Worm (Caenorhabditis elegans) whole organism, L1 larva: ENCODE results near the gene ceh-57.

Experiments used
- C16A3.4 ChIP-seq: fragments of 150-350 bp; optimal IDR thresholded peaks from 2 replicates; lab custom pipeline; 2014; ENCODE audit warnings: missing biosample characterization, missing genetic modification characterization
- C34B4.2 ChIP-seq: sonication (generic microtip); optimal IDR thresholded peaks from 2 replicates; lab custom pipeline; 2017; ENCODE audit warnings: mild to moderate bottlenecking, missing genetic modification characterization, missing compliant biosample characterization
- blmp-1 ChIP-seq: fragments of 150-350 bp; optimal IDR thresholded peaks from 2 replicates; lab custom pipeline; 2014; ENCODE audit warnings: missing biosample characterization, missing genetic modification characterization
- ceh-8 ChIP-seq: fragments of 200-800 bp; sonication (Bioruptor generic); optimal IDR thresholded peaks from 2 replicates; lab custom pipeline; 2018; ENCODE audit warnings: mild to moderate bottlenecking, missing genetic modification characterization, moderate library complexity, missing compliant biosample characterization
- ceh-82 ChIP-seq, 3 experiments: fragments of 150-350 bp in 1 of 3; sonication (generic microtip) in 2 of 3; optimal IDR thresholded peaks; 2 replicates each; lab custom pipeline; 2014 to 2017; ENCODE audit warnings: missing biosample characterization in 3 of 3, missing genetic modification characterization in 3 of 3
- ceh-90 ChIP-seq: sonication (generic microtip); optimal IDR thresholded peaks from 2 replicates; lab custom pipeline; 2016; ENCODE audit warnings: missing genetic modification characterization, missing compliant biosample characterization
- dpl-1 ChIP-seq, 3 experiments: fragments of 150-350 bp in 2 of 3; sonication (generic microtip) in 1 of 3; optimal IDR thresholded peaks; 2 replicates each; lab custom pipeline; 2014 to 2017; ENCODE audit warnings: missing biosample characterization in 3 of 3, missing genetic modification characterization in 3 of 3, missing genetic modification reagents in 3 of 3
- dsc-1 ChIP-seq: sonication (generic microtip); optimal IDR thresholded peaks from 2 replicates; lab custom pipeline; 2016; ENCODE audit warnings: mild to moderate bottlenecking, missing genetic modification characterization, missing compliant biosample characterization
- efl-1 ChIP-seq, 4 experiments: fragments of 150-350 bp; optimal IDR thresholded peaks in 3 of 4; peaks in 1 of 4; 1 replicate in 1 of 4; 2 replicates in 3 of 4; lab custom pipeline; 2014; ENCODE audit warnings: missing biosample characterization in 2 of 4, missing genetic modification characterization in 2 of 4, missing genetic modification reagents in 2 of 4
- efl-3 ChIP-seq: fragments of 200-800 bp; sonication (Bioruptor generic); optimal IDR thresholded peaks from 2 replicates; lab custom pipeline; 2018; ENCODE audit warnings: mild to moderate bottlenecking, missing genetic modification characterization, missing compliant biosample characterization
- elt-2 ChIP-seq: sonication (generic microtip); optimal IDR thresholded peaks from 2 replicates; lab custom pipeline; 2016; ENCODE audit warnings: missing genetic modification characterization, mild to moderate bottlenecking, inconsistent platforms, missing compliant biosample characterization, missing genetic modification reagents
- elt-3 ChIP-seq, 6 experiments: fragments of 150-350 bp in 1 of 6; sonication (generic microtip); optimal IDR thresholded peaks; 2 replicates each; lab custom pipeline; 2017 to 2018; ENCODE audit warnings: missing biosample characterization in 6 of 6, missing genetic modification characterization in 6 of 6, inconsistent platforms in 1 of 6
- hlh-17 ChIP-seq: fragments of 200-800 bp; sonication (Bioruptor generic); optimal IDR thresholded peaks from 2 replicates; lab custom pipeline; 2018; ENCODE audit warnings: missing genetic modification characterization, mild to moderate bottlenecking, missing compliant biosample characterization, moderate library complexity, borderline replicate concordance
- hpl-2 ChIP-seq: fragments of 150-350 bp; optimal IDR thresholded peaks from 2 replicates; lab custom pipeline; 2014; ENCODE audit warnings: missing biosample characterization, missing genetic modification reagents, missing genetic modification characterization
- isw-1 ChIP-seq: fragments of 200-800 bp; sonication (Bioruptor generic); IDR thresholded peaks from 2 replicates; pipeline ENCODE4 v1.3.6; 2022; ENCODE audit warnings: missing genetic modification characterization, missing compliant biosample characterization
- lin-14 ChIP-seq: fragments of 200-800 bp; sonication (Bioruptor generic); optimal IDR thresholded peaks from 2 replicates; lab custom pipeline; 2018; ENCODE audit warnings: mild to moderate bottlenecking, missing genetic modification characterization, moderate library complexity, missing compliant biosample characterization
- lin-15B ChIP-seq: fragments of 150-350 bp; sonication (generic microtip); optimal IDR thresholded peaks from 3 replicates; lab custom pipeline; 2014; ENCODE audit warnings: missing biosample characterization, missing genetic modification characterization
- lin-35 ChIP-seq, 2 experiments: fragments of 150-350 bp; optimal IDR thresholded peaks; 2 replicates each; lab custom pipeline; 2014; ENCODE audit warnings: missing biosample characterization in 2 of 2, missing genetic modification characterization in 2 of 2, missing genetic modification reagents in 2 of 2
- lin-39 ChIP-seq: fragments of 150-350 bp; optimal IDR thresholded peaks from 2 replicates; lab custom pipeline; 2014; ENCODE audit warnings: missing biosample characterization, missing genetic modification reagents, missing genetic modification characterization
- lir-3 ChIP-seq: sonication (generic microtip); optimal IDR thresholded peaks from 2 replicates; lab custom pipeline; 2016; ENCODE audit warnings: mild to moderate bottlenecking, missing genetic modification characterization, moderate library complexity, missing compliant biosample characterization; ENCODE audit not compliant: poor library complexity
- lsy-2 ChIP-seq, 2 experiments: fragments of 150-350 bp; optimal IDR thresholded peaks; 2 replicates each; lab custom pipeline; 2014; ENCODE audit warnings: missing biosample characterization in 2 of 2, missing genetic modification characterization in 2 of 2
- mdl-1 ChIP-seq, 2 experiments: fragments of 150-350 bp; optimal IDR thresholded peaks; 2 replicates each; lab custom pipeline; 2014 to 2017; ENCODE audit warnings: missing biosample characterization in 2 of 2, missing genetic modification characterization in 2 of 2, inconsistent platforms in 1 of 2
- mep-1 ChIP-seq: fragments of 150-350 bp; optimal IDR thresholded peaks from 2 replicates; lab custom pipeline; 2014; ENCODE audit warnings: missing biosample characterization, missing genetic modification characterization
- nhr-19 ChIP-seq: fragments of 200-800 bp; sonication (Bioruptor generic); conservative IDR thresholded peaks from 2 replicates; pipeline ENCODE4 v1.3.6; 2022; ENCODE audit warnings: missing genetic modification characterization, missing compliant biosample characterization
- nhr-20 ChIP-seq: sonication (generic microtip); optimal IDR thresholded peaks from 2 replicates; lab custom pipeline; 2016; ENCODE audit warnings: mild to moderate bottlenecking, missing genetic modification characterization, missing compliant biosample characterization
- nhr-28 ChIP-seq: fragments of 150-350 bp; optimal IDR thresholded peaks from 2 replicates; lab custom pipeline; 2014; ENCODE audit warnings: missing biosample characterization, missing genetic modification characterization
- nhr-47 ChIP-seq: sonication (generic microtip); optimal IDR thresholded peaks from 2 replicates; lab custom pipeline; 2016; ENCODE audit warnings: mild to moderate bottlenecking, missing genetic modification characterization, moderate library complexity, missing compliant biosample characterization
- nhr-71 ChIP-seq: sonication (generic microtip); optimal IDR thresholded peaks from 2 replicates; lab custom pipeline; 2016; ENCODE audit warnings: mild to moderate bottlenecking, missing genetic modification characterization, moderate library complexity, missing compliant biosample characterization
- nhr-76 ChIP-seq: sonication (generic microtip); optimal IDR thresholded peaks from 2 replicates; lab custom pipeline; 2017; ENCODE audit warnings: missing biosample characterization, missing genetic modification characterization
- nhr-77 ChIP-seq: fragments of 150-350 bp; optimal IDR thresholded peaks from 2 replicates; lab custom pipeline; 2014; ENCODE audit warnings: missing biosample characterization, missing genetic modification characterization
- nhr-85 ChIP-seq: sonication (generic microtip); peaks from one replicate; lab custom pipeline; 2016; ENCODE audit warnings: missing genetic modification characterization, inconsistent platforms, missing compliant biosample characterization
- pax-3 ChIP-seq: fragments of 200-800 bp; sonication (Bioruptor generic); optimal IDR thresholded peaks from 2 replicates; lab custom pipeline; 2018; ENCODE audit warnings: mild to moderate bottlenecking, missing genetic modification characterization, moderate library complexity, missing compliant biosample characterization
- rnt-1 ChIP-seq: sonication (generic microtip); optimal IDR thresholded peaks from 2 replicates; lab custom pipeline; 2016; ENCODE audit warnings: mild to moderate bottlenecking, missing genetic modification characterization, moderate library complexity, missing compliant biosample characterization
- snpc-4 ChIP-seq: fragments of 150-350 bp; optimal IDR thresholded peaks from 2 replicates; lab custom pipeline; 2014; ENCODE audit warnings: missing biosample characterization, missing genetic modification characterization
- sptf-1 ChIP-seq: fragments of 150-350 bp; optimal IDR thresholded peaks from 2 replicates; lab custom pipeline; 2014; ENCODE audit warnings: missing biosample characterization, missing genetic modification characterization
- sup-37 ChIP-seq: fragments of 200-800 bp; sonication (Bioruptor generic); optimal IDR thresholded peaks from 2 replicates; lab custom pipeline; 2018; ENCODE audit warnings: mild to moderate bottlenecking, missing genetic modification characterization, missing compliant biosample characterization
- swsn-7 ChIP-seq: sonication (generic microtip); optimal IDR thresholded peaks from 2 replicates; lab custom pipeline; 2016; ENCODE audit warnings: missing genetic modification characterization, missing compliant biosample characterization
- unc-130 ChIP-seq: fragments of 150-350 bp; optimal IDR thresholded peaks from 2 replicates; lab custom pipeline; 2017; ENCODE audit warnings: missing biosample characterization, missing genetic modification characterization, inconsistent platforms
- unc-30 ChIP-seq: sonication (generic microtip); optimal IDR thresholded peaks from 2 replicates; lab custom pipeline; 2017; ENCODE audit warnings: missing biosample characterization, missing genetic modification characterization
- unc-62 ChIP-seq: fragments of 150-350 bp; optimal IDR thresholded peaks from 2 replicates; lab custom pipeline; 2014; ENCODE audit warnings: missing biosample characterization, missing genetic modification reagents, missing genetic modification characterization
- vab-15 ChIP-seq: sonication (generic microtip); optimal IDR thresholded peaks from 2 replicates; lab custom pipeline; 2017; ENCODE audit warnings: missing genotype, mild to moderate bottlenecking, missing genetic modification characterization, missing compliant biosample characterization
- zag-1 ChIP-seq: fragments of 150-350 bp; optimal IDR thresholded peaks from 2 replicates; lab custom pipeline; 2014; ENCODE audit warnings: missing biosample characterization, missing genetic modification characterization
- ztf-11 ChIP-seq, 2 experiments: sonication (generic microtip); optimal IDR thresholded peaks; 2 replicates each; lab custom pipeline; 2016 to 2017; ENCODE audit warnings: missing genetic modification characterization in 2 of 2, missing biosample characterization in 1 of 2, missing compliant biosample characterization in 1 of 2
- ztf-4 ChIP-seq: fragments of 150-350 bp; optimal IDR thresholded peaks from 2 replicates; lab custom pipeline; 2014; ENCODE audit warnings: missing biosample characterization, missing genetic modification characterization

Gene ceh-57

DNA sequence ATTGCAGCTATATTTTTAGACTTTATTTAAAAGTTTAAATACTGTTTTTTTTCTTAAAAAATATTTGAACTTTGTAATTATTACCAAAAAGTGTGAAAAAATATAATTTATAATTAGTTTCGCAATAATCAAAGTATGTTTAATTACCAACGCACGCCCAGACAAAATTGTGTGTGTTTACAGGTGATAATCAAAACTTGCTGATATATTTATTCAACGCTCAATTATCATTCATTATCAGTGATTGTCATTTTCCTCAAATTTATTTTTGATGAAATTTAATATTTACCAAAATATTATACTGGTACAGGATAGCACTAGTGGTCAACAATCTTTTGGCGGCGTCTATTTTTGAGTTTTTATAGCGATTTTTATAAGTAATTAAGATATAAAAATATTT lies 5.9 kb upstream of the ceh-57 start:
- no peak for TF ChIP-seq snpc-4 (tag; lab: Kevin White, UChicago)
- TF ChIP-seq unc-62 = no peak
- peak; percentile 8 for TF ChIP-seq elt-2 (tag; lab: Kevin White, UChicago)
- TF ChIP-seq nhr-76 (tag; lab: Kevin White, UChicago) = no peak
- TF ChIP-seq nhr-47 = no peak
- TF ChIP-seq C34B4.2 (tag; lab: Kevin White, UChicago) = no peak
- no peak for TF ChIP-seq nhr-20 (tag; lab: Kevin White, UChicago)

DNA sequence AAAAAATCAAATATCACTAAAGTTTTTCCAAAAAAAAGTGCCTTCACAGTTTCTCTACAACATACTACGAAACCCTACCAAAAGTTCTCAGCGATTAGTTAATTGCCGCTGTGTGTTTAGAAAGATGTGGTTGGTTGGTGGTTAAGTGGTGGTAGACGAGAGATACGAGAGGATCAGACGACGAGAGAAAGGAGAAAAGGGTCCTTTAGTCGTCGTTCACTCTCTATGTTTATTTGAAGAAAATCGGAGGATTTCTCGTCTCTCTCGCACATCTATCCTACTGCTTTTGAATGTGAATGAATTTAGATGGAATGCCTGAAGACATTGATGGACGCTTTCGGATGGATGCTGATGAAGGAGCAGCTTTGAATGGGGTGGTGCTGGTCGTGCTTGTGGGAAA lies 3.7 kb upstream of the ceh-57 start:
- TF ChIP-seq dsc-1 (tag; lab: Kevin White, UChicago) = peak; percentile 11
- no peak for TF ChIP-seq lir-3 (tag; lab: Kevin White, UChicago)
- TF ChIP-seq ceh-90 = no peak
- peak; percentile 34 for TF ChIP-seq rnt-1
- TF ChIP-seq lin-35 (GFP tag; optimal IDR thresholded peaks at IDR 0.05; lab: Kevin White, UChicago) = peak in 1 of 2 experiments; percentile 14
- peak; percentile 9 for TF ChIP-seq nhr-71 (tag; lab: Kevin White, UChicago)
- no peak for TF ChIP-seq efl-3
- peak in 1 of 3 experiments; percentile 10 for TF ChIP-seq dpl-1 (GFP tag; optimal IDR thresholded peaks at IDR 0.05; lab: Kevin White, UChicago)
- peak; percentile 11 to 14 for TF ChIP-seq efl-1 (optimal IDR thresholded peaks at IDR 0.05; lab: Kevin White, UChicago)
- TF ChIP-seq efl-1 (GFP tag; optimal IDR thresholded peaks at IDR 0.05 in 1 of 2; lab: Kevin White, UChicago) = peak in 1 of 2 experiments; percentile 88
- peak; percentile 52 for TF ChIP-seq blmp-1 (tag; lab: Kevin White, UChicago)
- TF ChIP-seq lin-14 (GFP tag; lab: Kevin White, UChicago) = peak; percentile 70
- peak; percentile 40 for TF ChIP-seq mep-1 (tag; lab: Kevin White, UChicago)

DNA sequence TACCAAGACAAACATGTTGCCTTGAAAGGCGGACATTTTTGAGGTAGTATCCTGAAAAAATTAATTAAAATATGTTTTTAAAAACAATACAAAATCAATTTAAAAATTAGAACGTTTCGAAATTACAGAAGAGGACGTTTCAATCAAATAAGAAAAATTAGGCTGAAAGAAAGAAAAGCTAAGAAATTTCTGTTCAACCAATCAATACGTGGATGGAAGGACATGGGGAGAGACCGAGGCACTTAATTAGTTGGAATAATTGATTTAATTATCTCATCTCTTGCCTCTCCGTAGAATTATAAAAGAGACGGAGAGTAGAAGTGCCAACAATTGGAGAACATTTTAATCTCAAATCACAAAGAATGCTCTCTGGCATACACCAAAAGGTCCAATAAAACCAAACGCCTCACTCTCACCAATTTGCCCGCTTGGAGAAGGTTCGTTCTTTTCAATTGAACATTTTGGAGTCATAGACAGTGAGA lies 2.5 kb upstream of the ceh-57 start, which contains the start of gene ceh-58:
TSS of gene ceh-58 (minus strand) at position 51 of the 482 bp plus-strand sequence.
- TF ChIP-seq sptf-1 (no peak), lsy-2 (tag; optimal IDR thresholded peaks at IDR 0.05; lab: Kevin White, UChicago) (no peak), snpc-4 (tag; lab: Kevin White, UChicago) (no peak), elt-3 (tag; optimal IDR thresholded peaks at IDR 0.05; lab: Kevin White, UChicago) (no peak), ztf-11 (tag; optimal IDR thresholded peaks at IDR 0.05; lab: Kevin White, UChicago) (no peak), unc-30 (tag; lab: Kevin White, UChicago) (no peak), isw-1 (GFP tag; lab: Robert Waterston, UW) (no peak), mdl-1 (tag; optimal IDR thresholded peaks at IDR 0.05; lab: Kevin White, UChicago) (no peak), C16A3.4 (tag; lab: Kevin White, UChicago) (no peak), nhr-28 (tag; lab: Kevin White, UChicago) (no peak), nhr-19 (GFP tag; lab: Robert Waterston, UW) (no peak), ztf-4 (tag; lab: Kevin White, UChicago) (no peak), ceh-82 (tag; optimal IDR thresholded peaks at IDR 0.05; lab: Kevin White, UChicago) (no peak), sup-37 (GFP tag; lab: Kevin White, UChicago) (no peak), pax-3 (no peak), nhr-77 (no peak), vab-15 (tag; lab: Kevin White, UChicago) (no peak), lin-35 (GFP tag; optimal IDR thresholded peaks at IDR 0.05; lab: Kevin White, UChicago) (no peak), mep-1 (tag; lab: Kevin White, UChicago) (no peak), ceh-8 (GFP tag; lab: Kevin White, UChicago) (peak; percentile 22), swsn-7 (tag; lab: Kevin White, UChicago) (no peak), hpl-2 (GFP tag; lab: Kevin White, UChicago) (no peak), zag-1 (tag; lab: Kevin White, UChicago) (no peak), hlh-17 (GFP tag; lab: Kevin White, UChicago) (no peak), blmp-1 (tag; lab: Kevin White, UChicago) (peak; percentile 36), unc-130 (tag; lab: Kevin White, UChicago) (no peak), nhr-85 (peak; percentile 61), lin-15B (tag; lab: Kevin White, UChicago) (no peak), lin-14 (GFP tag; lab: Kevin White, UChicago) (peak; percentile 33), lin-39 (no peak)
